Worm (Caenorhabditis elegans) whole organism, midembryonic: Measurements from ENCODE around the gene ule-3.

Source experiments
- T22C8.4 ChIP-seq: fragments of 200-800 bp; sonication (Bioruptor generic); IDR thresholded peaks from 2 replicates; pipeline ENCODE4 v1.3.6; 2022; ENCODE audit warnings: missing genetic modification characterization, missing compliant biosample characterization
- cog-1 ChIP-seq: sonication (generic microtip); optimal IDR thresholded peaks from 2 replicates; lab custom pipeline; 2016; ENCODE audit warnings: missing genetic modification characterization, missing compliant biosample characterization
- flt-1 ChIP-seq: fragments of 200-800 bp; sonication (Bioruptor generic); IDR thresholded peaks from 2 replicates; pipeline ENCODE4 v1.3.6; 2022; ENCODE audit warnings: missing genetic modification characterization, missing compliant biosample characterization
- klf-2 ChIP-seq: fragments of 200-800 bp; sonication (Bioruptor generic); conservative IDR thresholded peaks from 2 replicates; pipeline ENCODE4 v1.3.6; 2022; ENCODE audit warnings: missing genetic modification reagents, missing genetic modification characterization, missing compliant biosample characterization
- med-1 ChIP-seq: sonication (generic microtip); optimal IDR thresholded peaks from 2 replicates; lab custom pipeline; 2017; ENCODE audit warnings: missing genetic modification characterization, mild to moderate bottlenecking, missing compliant biosample characterization, antibody characterized with exemption, missing genetic modification reagents; ENCODE audit not compliant: insufficient read depth
- ref-1 ChIP-seq: fragments of 200-800 bp; sonication (Bioruptor generic); conservative IDR thresholded peaks from 2 replicates; pipeline ENCODE4 v1.3.6; 2022; ENCODE audit warnings: missing genetic modification reagents, missing genetic modification characterization, missing compliant biosample characterization
- tab-1 ChIP-seq: fragments of 200-800 bp; sonication (Bioruptor generic); IDR thresholded peaks from 2 replicates; pipeline ENCODE4 v1.3.6; 2022; ENCODE audit warnings: missing genetic modification characterization, missing compliant biosample characterization
- ztf-23 ChIP-seq: fragments of 200-800 bp; sonication (Bioruptor generic); IDR thresholded peaks from 2 replicates; pipeline ENCODE4 v1.3.6; 2022; ENCODE audit warnings: missing genetic modification reagents, missing genetic modification characterization, missing compliant biosample characterization
- ztf-29 ChIP-seq: fragments of 200-800 bp; sonication (Bioruptor generic); IDR thresholded peaks from 2 replicates; pipeline ENCODE4 v1.3.6; 2022; ENCODE audit warnings: missing genetic modification reagents, missing genetic modification characterization, missing compliant biosample characterization

Gene ule-3

DNA sequence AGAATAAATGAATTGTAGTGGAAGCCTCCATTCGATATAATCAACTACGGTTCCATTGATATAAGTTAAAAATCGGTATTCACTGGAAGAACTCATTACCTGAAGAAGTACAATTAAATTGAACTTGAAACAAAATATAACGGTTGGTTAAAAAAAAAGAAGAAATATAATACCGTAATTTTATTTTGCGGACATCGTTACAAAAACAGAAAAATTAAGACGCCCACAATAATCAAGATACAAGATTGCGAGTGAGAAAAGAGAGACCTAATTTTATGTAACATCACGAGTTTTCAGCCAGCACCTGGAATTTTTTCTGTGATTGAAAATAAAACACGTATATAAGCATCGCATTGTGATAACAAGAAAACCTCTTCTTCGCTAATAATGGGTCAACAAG is 30.9 kb upstream of the ule-3 start, which contains the start of gene sre-6:
TSS of gene sre-6 (minus strand) at position 101 of the 400 bp plus-strand sequence.
- TF ChIP-seq cog-1 (tag; lab: Kevin White, UChicago) = no peak
- no peak for TF ChIP-seq tab-1
- no peak for TF ChIP-seq med-1 (GFP tag; lab: Kevin White, UChicago)
- no peak for TF ChIP-seq klf-2 (GFP tag; lab: Robert Waterston, UW)
- no peak for TF ChIP-seq ztf-29
- TF ChIP-seq ztf-23 (GFP tag; lab: Robert Waterston, UW) = no peak
- no peak for TF ChIP-seq flt-1 (GFP tag; lab: Robert Waterston, UW)

DNA sequence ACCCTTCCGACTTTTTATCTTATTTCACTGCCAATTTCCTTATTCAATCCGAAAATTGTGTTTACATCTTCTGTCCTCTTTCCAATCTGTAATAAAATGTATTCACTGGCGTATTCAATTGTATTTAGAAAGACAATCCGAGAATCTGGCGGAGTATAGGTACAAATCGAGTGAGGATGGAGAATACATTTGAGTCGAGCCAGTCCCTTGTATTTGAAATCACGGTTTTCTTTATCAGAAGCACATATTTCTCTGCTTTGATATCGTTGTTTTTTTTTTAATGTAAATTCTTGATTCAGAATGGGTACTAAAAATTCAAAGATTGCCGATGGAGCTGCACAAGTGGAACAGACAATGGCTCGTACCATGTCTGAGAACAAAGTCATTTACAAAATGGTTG is 29.5 kb upstream of the ule-3 start, which contains the start of gene ocr-1:
TSS of gene ocr-1 (plus strand) at position 301 of the 400 bp plus-strand sequence.
- TF ChIP-seq tab-1 (no peak), med-1 (GFP tag; lab: Kevin White, UChicago) (no peak), ztf-23 (GFP tag; lab: Robert Waterston, UW) (no peak), ztf-29 (no peak), cog-1 (tag; lab: Kevin White, UChicago) (no peak), ref-1 (GFP tag; lab: Robert Waterston, UW) (no peak), T22C8.4 (GFP tag; lab: Robert Waterston, UW) (no peak), klf-2 (GFP tag; lab: Robert Waterston, UW) (no peak), flt-1 (GFP tag; lab: Robert Waterston, UW) (no peak)

DNA sequence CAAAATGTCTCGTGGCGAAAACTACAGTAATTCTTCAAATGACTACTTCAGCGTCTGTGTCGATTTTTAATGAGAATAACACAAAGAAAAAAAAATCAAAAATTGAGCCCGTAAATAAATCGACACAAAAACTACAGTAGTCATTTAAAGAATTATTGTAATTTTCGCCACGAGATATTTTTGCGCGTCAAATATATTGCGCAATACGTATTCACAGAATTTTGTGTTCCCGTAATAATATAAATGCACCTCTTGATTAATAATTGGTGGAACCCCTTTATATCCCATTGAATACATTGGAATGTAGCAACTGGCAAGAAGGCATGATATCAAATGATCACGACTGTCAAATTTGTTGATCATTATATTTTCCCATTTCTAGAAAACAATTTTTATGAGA is 24.7 kb upstream of the ule-3 start:
- TF ChIP-seq tab-1 (no peak), klf-2 (GFP tag; lab: Robert Waterston, UW) (no peak), T22C8.4 (GFP tag; lab: Robert Waterston, UW) (no peak), med-1 (GFP tag; lab: Kevin White, UChicago) (no peak), cog-1 (tag; lab: Kevin White, UChicago) (no peak), ref-1 (GFP tag; lab: Robert Waterston, UW) (no peak), ztf-23 (GFP tag; lab: Robert Waterston, UW) (no peak), flt-1 (GFP tag; lab: Robert Waterston, UW) (no peak), ztf-29 (no peak)

DNA sequence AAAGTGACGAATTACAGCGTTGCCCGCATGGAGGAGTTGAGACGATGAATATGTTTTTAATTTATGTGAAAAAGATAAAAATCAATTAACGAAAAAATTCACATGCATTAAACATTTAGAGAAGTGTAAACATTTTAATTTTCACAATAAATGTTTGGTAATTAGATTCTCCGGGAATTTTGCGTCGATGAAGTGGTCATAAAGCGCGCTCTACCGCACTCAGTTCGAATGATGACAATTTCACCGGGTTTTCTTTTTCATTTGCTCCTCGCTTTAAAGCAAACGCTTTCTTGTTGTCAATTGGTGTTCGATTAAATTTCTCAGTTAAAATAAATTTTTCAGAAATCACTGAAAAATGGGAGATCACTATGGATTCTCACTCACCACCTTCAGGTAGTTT is 23.6 kb upstream of the ule-3 start, which contains the start of the genes D1054.1 and pas-2:
TSS of gene D1054.1 (minus strand) at position 192 of the 400 bp plus-strand sequence.
TSS of gene pas-2 (plus strand) at position 343 of the 400 bp plus-strand sequence.
- no peak for TF ChIP-seq ztf-29
- no peak for TF ChIP-seq cog-1 (tag; lab: Kevin White, UChicago)
- TF ChIP-seq tab-1 = no peak
- TF ChIP-seq T22C8.4 (GFP tag; lab: Robert Waterston, UW) = no peak
- TF ChIP-seq ztf-23 (GFP tag; lab: Robert Waterston, UW) = no peak
- no peak for TF ChIP-seq ref-1 (GFP tag; lab: Robert Waterston, UW)
- TF ChIP-seq med-1 (GFP tag; lab: Kevin White, UChicago) = no peak
- TF ChIP-seq flt-1 (GFP tag; lab: Robert Waterston, UW) = no peak
- TF ChIP-seq klf-2 (GFP tag; lab: Robert Waterston, UW) = no peak

DNA sequence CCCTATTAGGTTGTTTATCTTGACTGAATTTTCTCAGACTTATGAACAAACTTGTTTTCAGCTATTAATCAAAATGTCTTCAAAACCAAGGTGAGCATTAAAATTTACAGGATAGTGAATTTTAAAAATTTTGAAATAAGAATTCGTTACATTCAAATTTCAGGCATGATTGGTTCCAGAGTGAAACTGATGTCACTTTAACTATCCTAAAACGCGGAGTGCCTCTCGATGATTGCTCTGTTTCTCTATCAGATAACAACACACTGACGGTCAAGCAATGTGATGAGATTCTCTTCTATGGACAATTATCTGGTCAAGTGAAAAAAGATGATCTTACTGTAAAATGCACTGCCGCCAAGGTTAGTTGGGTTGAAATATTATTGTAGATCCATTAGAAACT is 22.2 kb upstream of the ule-3 start, which contains the start of gene D1054.3:
TSS of gene D1054.3 (plus strand) at position 62 of the 400 bp plus-strand sequence.
- TF ChIP-seq med-1 (GFP tag; lab: Kevin White, UChicago) (no peak), T22C8.4 (GFP tag; lab: Robert Waterston, UW) (no peak), ztf-23 (GFP tag; lab: Robert Waterston, UW) (no peak), cog-1 (tag; lab: Kevin White, UChicago) (no peak), ztf-29 (no peak), ref-1 (GFP tag; lab: Robert Waterston, UW) (no peak), tab-1 (no peak), klf-2 (GFP tag; lab: Robert Waterston, UW) (no peak), flt-1 (GFP tag; lab: Robert Waterston, UW) (no peak)

DNA sequence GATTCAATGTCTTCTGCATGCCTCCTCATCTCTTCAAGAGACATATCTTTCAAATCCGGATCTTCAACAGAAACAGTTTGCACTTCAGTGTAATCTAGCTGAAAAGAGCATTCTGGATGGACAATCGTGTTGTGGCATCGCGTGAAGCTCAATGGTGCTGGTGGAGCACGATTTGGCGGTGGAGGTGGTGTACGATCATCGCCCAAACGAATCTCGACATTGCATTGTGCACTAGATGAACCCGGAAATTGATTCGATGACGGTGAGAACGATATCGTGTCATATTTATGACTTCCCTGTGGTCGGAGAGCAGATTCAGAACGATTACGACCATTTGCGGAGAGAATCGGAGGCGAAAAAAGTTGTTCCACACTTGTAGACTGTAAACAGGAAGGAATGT is 20.4 kb upstream of the ule-3 start:
- TF ChIP-seq tab-1 (no peak), T22C8.4 (GFP tag; lab: Robert Waterston, UW) (no peak), cog-1 (tag; lab: Kevin White, UChicago) (no peak), flt-1 (GFP tag; lab: Robert Waterston, UW) (no peak), ztf-29 (no peak), ref-1 (GFP tag; lab: Robert Waterston, UW) (no peak), klf-2 (GFP tag; lab: Robert Waterston, UW) (no peak), ztf-23 (GFP tag; lab: Robert Waterston, UW) (no peak), med-1 (GFP tag; lab: Kevin White, UChicago) (no peak)

DNA sequence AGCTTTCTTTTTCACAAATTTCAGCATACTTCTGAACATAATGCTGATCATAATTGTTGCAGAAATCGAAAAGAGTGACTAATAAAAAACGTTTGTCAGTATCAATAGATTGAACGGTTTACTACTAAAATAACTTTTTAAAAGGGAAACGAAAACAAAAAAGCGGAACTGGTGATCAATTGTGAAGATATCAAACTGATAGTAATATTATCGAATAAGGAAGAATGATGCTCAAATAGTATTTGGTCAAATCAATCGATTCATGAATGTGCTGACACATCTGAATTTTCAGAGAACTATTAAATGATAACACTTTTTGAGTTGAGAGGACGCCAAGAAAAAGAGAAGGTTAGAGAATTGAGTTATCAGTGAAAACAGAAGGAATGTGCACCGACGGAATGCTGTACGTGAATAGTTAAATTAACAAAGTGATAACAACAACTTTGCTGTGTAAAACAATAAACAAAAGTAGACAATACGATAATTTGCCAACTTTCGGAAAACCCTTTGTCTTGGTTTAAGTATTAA is 17.0 kb upstream of the ule-3 start, which contains the start of gene D1054.5:
TSS of gene D1054.5 (minus strand) at position 51 of the 528 bp plus-strand sequence.
- TF ChIP-seq med-1 (GFP tag; lab: Kevin White, UChicago) (no peak), ref-1 (GFP tag; lab: Robert Waterston, UW) (no peak), ztf-23 (GFP tag; lab: Robert Waterston, UW) (no peak), flt-1 (GFP tag; lab: Robert Waterston, UW) (no peak), cog-1 (tag; lab: Kevin White, UChicago) (no peak), T22C8.4 (GFP tag; lab: Robert Waterston, UW) (no peak), tab-1 (no peak), ztf-29 (no peak), klf-2 (GFP tag; lab: Robert Waterston, UW) (no peak)

DNA sequence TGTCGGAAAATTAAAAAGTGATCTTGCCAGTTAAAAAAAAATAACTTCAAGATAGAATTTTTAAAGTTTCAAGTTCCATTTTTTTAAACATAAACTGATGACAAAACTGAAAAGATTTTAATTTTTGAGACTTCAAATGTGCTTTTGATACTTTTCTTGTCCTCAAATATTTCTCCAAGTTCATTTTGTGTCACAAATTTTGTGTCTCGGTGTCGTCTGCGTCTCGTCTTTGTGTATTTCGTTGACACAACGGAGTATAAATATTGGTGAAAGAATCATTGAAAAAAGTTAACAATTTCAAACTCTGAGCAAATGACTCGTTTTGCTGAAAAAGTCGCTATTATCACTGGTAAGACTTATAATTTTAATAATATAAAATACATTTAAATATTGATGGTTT is 9.6 kb upstream of the ule-3 start, which contains the start of gene D1054.8:
TSS of gene D1054.8 (plus strand) at position 301 of the 400 bp plus-strand sequence.
- TF ChIP-seq klf-2 (GFP tag; lab: Robert Waterston, UW) (no peak), cog-1 (tag; lab: Kevin White, UChicago) (no peak), ref-1 (GFP tag; lab: Robert Waterston, UW) (no peak), tab-1 (no peak), ztf-29 (no peak), med-1 (GFP tag; lab: Kevin White, UChicago) (no peak), ztf-23 (GFP tag; lab: Robert Waterston, UW) (no peak), flt-1 (GFP tag; lab: Robert Waterston, UW) (no peak)

DNA sequence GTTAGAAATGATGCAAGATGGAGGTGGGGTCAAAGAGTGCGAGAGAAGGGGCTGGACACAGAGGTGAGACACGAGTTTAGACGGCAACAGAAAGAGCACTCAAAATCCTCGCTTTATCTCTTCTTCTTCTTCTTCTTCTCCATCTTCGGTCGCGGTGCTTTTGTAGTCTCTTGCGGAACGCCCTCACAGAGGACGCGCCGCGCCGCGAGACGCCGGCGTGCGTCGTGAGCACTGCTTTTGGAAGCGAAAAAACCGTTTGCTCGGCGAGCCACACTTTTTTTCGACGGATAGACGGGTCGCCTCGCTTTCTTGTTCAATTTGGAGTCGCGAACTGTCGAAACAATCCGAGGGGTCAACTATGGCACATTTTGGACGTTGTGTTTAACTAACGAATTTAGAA is 2.7 kb upstream of the ule-3 start, which contains the start of gene D1054.9:
TSS of gene D1054.9 (minus strand) at position 137 of the 400 bp plus-strand sequence.
- TF ChIP-seq ztf-29 (no peak), T22C8.4 (GFP tag; lab: Robert Waterston, UW) (no peak), ztf-23 (GFP tag; lab: Robert Waterston, UW) (no peak), flt-1 (GFP tag; lab: Robert Waterston, UW) (no peak), klf-2 (GFP tag; lab: Robert Waterston, UW) (no peak), med-1 (GFP tag; lab: Kevin White, UChicago) (no peak), tab-1 (no peak), ref-1 (GFP tag; lab: Robert Waterston, UW) (no peak), cog-1 (tag; lab: Kevin White, UChicago) (no peak)
